Fruit fly (Drosophila melanogaster) whole organism, prepupa: ENCODE results near the gene Slc25A46b.

ENCODE experiments used
- CG3919 ChIP-seq: fragments of 200-800 bp; sonication (Bioruptor generic); optimal IDR thresholded peaks from 3 replicates; lab custom pipeline; 2016; ENCODE audit warnings: missing biosample characterization, missing genetic modification characterization
- CG6163 ChIP-seq: fragments of 200-800 bp; sonication (Bioruptor generic); IDR thresholded peaks from 3 replicates; pipeline ENCODE4 v1.3.6; 2022; ENCODE audit warnings: missing biosample characterization, missing genetic modification characterization
- Gug ChIP-seq: fragments of 200-800 bp; sonication (Bioruptor generic); IDR thresholded peaks from 2 replicates; pipeline ENCODE4 v1.3.6; 2022; ENCODE audit warnings: missing biosample characterization, missing genetic modification characterization
- Hr39 ChIP-seq: fragments of 200-800 bp; sonication (Bioruptor generic); optimal IDR thresholded peaks from 2 replicates; lab custom pipeline; 2016; ENCODE audit warnings: missing biosample characterization, missing genetic modification characterization
- Hr4 ChIP-seq: fragments of 200-800 bp; sonication (Bioruptor generic); optimal IDR thresholded peaks from 3 replicates; lab custom pipeline; 2016; ENCODE audit warnings: missing biosample characterization, missing genetic modification characterization
- Lpt ChIP-seq: fragments of 200-800 bp; sonication (Bioruptor generic); optimal IDR thresholded peaks from 3 replicates; lab custom pipeline; 2016; ENCODE audit warnings: missing biosample characterization, missing genetic modification characterization
- Sox102F ChIP-seq: fragments of 200-800 bp; sonication (Bioruptor generic); optimal IDR thresholded peaks from 2 replicates; lab custom pipeline; 2016; ENCODE audit warnings: missing biosample characterization, mild to moderate bottlenecking, missing genetic modification characterization
- achi ChIP-seq: fragments of 200-800 bp; sonication (Bioruptor generic); optimal IDR thresholded peaks from 3 replicates; lab custom pipeline; 2016; ENCODE audit warnings: missing biosample characterization, missing genetic modification characterization
- acj6 ChIP-seq: fragments of 200-800 bp; sonication (Bioruptor generic); optimal IDR thresholded peaks from 3 replicates; lab custom pipeline; 2016; ENCODE audit warnings: missing biosample characterization, missing genetic modification characterization
- cyc ChIP-seq: fragments of 200-800 bp; sonication (Bioruptor generic); optimal IDR thresholded peaks from 3 replicates; lab custom pipeline; 2016; ENCODE audit warnings: missing biosample characterization, missing genetic modification characterization
- salr ChIP-seq, 2 experiments: fragments of 200-800 bp; sonication (Bioruptor generic); optimal IDR thresholded peaks; 3 replicates each; lab custom pipeline; 2016 to 2018; ENCODE audit warnings: missing biosample characterization in 2 of 2, missing genetic modification characterization in 2 of 2, mild to moderate bottlenecking in 1 of 2

- TF ChIP-seq salr (GFP tag; optimal IDR thresholded peaks at IDR 0.05; lab: Kevin White, UChicago) (peak in 1 of 2 experiments; percentile 48), Hr39 (GFP tag; lab: Kevin White, UChicago) (peak; percentile 44), Lpt (GFP tag; lab: Kevin White, UChicago) (peak; percentile 47), achi (GFP tag; lab: Kevin White, UChicago) (peak; percentile 41), cyc (GFP tag; lab: Kevin White, UChicago) (peak; percentile 27), CG3919 (GFP tag; lab: Kevin White, UChicago) (peak; percentile 57), CG6163 (GFP tag; lab: Robert Waterston, UW) (peak; percentile 27; the same call in 1 of the 3 replicates), acj6 (GFP tag; lab: Kevin White, UChicago) (peak; percentile 73), Gug (no peak), Sox102F (peak; percentile 45), Hr4 (GFP tag; lab: Kevin White, UChicago) (peak; percentile 61)
Observed at dm6 chr2L:18146618-18147099, 50.3 kb downstream of the Slc25A46b start.
